Fruit fly (Drosophila melanogaster) whole organism, pupa: ENCODE measurements around the gene mirr.

Experiments used
- CG10348 ChIP-seq: fragments of 200-800 bp; sonication (Bioruptor generic); IDR thresholded peaks from 2 replicates; pipeline ENCODE4 v1.3.6; 2022; ENCODE audit warnings: missing biosample characterization, missing genetic modification characterization
- CG12605 ChIP-seq: fragments of 200-800 bp; sonication (Bioruptor generic); IDR thresholded peaks from 2 replicates; pipeline ENCODE4 v1.3.6; 2022; ENCODE audit warnings: missing biosample characterization, missing genetic modification characterization
- CG14655 ChIP-seq: fragments of 200-800 bp; sonication (Bioruptor generic); optimal IDR thresholded peaks from 3 replicates; lab custom pipeline; 2017; ENCODE audit warnings: mild to moderate bottlenecking, missing biosample characterization, missing genetic modification reagents, missing genetic modification characterization
- CG32121 ChIP-seq: fragments of 200-800 bp; sonication (Bioruptor generic); IDR thresholded peaks from 2 replicates; pipeline ENCODE4 v1.3.6; 2022; ENCODE audit warnings: missing biosample characterization, missing genetic modification characterization
- CG8301 ChIP-seq: fragments of 200-800 bp; sonication (Bioruptor generic); optimal IDR thresholded peaks from 2 replicates; lab custom pipeline; 2018; ENCODE audit warnings: missing biosample characterization, mild to moderate bottlenecking, missing genetic modification characterization
- D1 ChIP-seq: fragments of 200-800 bp; sonication (Bioruptor generic); optimal IDR thresholded peaks from 2 replicates; lab custom pipeline; 2018; ENCODE audit warnings: missing biosample characterization, mild to moderate bottlenecking, missing genetic modification characterization, moderate library complexity
- Pif1B ChIP-seq: fragments of 200-800 bp; sonication (Bioruptor generic); optimal IDR thresholded peaks from 3 replicates; lab custom pipeline; 2016; ENCODE audit warnings: missing biosample characterization, missing genetic modification characterization
- gl ChIP-seq: fragments of 200-800 bp; sonication (Bioruptor generic); optimal IDR thresholded peaks from 2 replicates; lab custom pipeline; 2018; ENCODE audit warnings: missing biosample characterization, mild to moderate bottlenecking, missing genetic modification characterization

DNA sequence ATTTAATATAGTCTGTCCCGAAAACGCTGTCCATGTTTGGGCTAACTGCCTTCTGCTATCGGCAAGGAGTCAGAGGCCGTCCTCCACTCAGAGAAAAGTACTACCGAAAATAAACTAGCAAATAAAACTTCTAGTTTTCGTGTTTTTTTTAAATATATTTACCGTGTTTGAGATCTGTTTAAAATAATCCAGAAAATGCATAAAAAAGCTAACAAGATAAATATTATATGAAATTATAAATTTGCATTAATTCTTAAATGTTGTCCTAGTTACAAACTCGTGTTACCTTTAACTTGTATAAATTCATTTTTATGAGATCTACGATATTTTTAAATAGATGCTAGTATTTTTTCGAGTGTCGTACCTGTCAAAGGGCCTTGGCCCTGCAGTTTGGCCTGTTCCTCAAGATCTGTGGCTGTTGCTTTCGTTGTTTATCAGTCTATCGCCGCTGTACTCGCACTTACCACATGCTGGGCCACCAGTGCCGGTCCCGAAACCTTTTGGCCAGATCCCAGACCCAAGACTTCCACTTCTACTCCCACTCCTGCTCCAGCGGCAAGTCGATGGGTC is 10.1 kb downstream of the mirr start:
- TF ChIP-seq Pif1B (GFP tag; lab: Kevin White, UChicago) (peak; percentile 27), gl (no peak), CG12605 (GFP tag; lab: Robert Waterston, UW) (no peak), CG14655 (GFP tag; lab: Kevin White, UChicago) (peak; percentile 50), D1 (peak; percentile 58), CG10348 (GFP tag; lab: Robert Waterston, UW) (no peak), CG32121 (no peak), CG8301 (tag; lab: Kevin White, UChicago) (peak; percentile 0)
